Fruit fly (Drosophila melanogaster): ENCODE results near the gene Ir76a.
"Not testable (repeated sequence)": the region's sequence is repeated elsewhere in the genome, so short reads cannot be mapped to it uniquely, and the experiment has no call there.

The Ir76a gene

DNA sequence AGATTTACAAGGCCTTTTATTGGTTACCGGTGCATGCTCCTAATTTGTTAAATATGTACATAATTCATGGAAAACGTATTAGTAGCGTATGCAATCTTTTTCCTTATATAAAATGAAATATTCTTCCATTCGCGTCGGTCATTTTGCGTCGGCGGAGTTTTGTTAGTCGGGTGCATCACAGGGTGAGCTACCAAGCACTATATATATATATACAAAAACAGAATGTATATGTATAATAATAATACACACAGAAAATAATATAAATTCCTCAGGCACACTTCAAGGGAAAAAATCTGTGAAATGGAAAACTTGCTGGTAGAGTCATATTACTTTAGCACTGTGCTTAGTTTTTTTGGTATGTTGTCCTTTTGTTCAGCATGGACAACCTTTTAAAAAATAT is at the start of gene Ir76a:
Gene Ir76a, plus strand, starts transcription at position 301 of the 400 bp plus-strand sequence.
- TF ChIP-seq noc (tag; optimal IDR thresholded peaks at IDR 0.05): no peak

DNA sequence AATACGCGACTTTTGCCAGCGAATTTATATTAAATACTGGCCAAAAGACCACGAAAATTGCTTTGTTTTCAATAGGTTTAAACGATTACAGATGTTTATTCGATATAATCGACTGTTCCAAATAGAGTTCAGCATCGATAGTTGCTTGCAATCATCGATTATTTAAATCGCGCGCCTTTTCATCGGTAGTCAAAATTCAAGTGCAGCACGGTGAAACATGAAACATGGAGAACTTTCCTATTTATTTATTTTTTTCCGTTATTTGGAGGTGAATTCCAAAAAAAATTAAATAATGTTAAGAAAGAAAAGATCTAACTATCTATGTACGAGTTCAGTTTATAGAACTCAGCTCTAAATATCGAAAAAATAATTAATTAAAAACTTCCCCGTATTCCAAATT is 49.4 kb upstream of the Ir76a start, which contains the start of gene CG42638:
Gene CG42638, minus strand, starts transcription at position 101 of the 400 bp plus-strand sequence.
- TF ChIP-seq noc (tag; optimal IDR thresholded peaks at IDR 0.05): not testable (repeated sequence)

DNA sequence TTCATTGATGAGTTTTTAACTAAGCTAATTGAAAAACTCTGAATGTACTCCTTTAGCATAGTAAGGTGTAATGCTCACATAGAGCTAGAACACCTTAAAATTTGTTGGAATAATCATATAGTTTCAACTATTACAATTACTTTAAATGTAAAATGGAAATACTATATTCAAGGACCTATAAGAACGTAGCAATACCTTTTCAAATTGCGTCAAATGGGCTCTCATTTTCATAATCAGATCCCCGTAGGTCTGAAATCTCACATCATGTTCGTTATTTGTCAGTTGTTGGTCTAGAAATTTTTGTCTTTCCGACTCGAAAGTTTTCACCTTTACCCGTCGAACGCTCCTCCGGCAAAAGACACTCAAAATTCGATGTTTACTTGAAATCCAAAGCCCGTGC is 39.0 kb upstream of the Ir76a start, which contains the start of gene Vtld:
Gene Vtld, plus strand, starts transcription at position 301 of the 400 bp plus-strand sequence.
- not testable (repeated sequence) for TF ChIP-seq noc (tag; optimal IDR thresholded peaks at IDR 0.05)

DNA sequence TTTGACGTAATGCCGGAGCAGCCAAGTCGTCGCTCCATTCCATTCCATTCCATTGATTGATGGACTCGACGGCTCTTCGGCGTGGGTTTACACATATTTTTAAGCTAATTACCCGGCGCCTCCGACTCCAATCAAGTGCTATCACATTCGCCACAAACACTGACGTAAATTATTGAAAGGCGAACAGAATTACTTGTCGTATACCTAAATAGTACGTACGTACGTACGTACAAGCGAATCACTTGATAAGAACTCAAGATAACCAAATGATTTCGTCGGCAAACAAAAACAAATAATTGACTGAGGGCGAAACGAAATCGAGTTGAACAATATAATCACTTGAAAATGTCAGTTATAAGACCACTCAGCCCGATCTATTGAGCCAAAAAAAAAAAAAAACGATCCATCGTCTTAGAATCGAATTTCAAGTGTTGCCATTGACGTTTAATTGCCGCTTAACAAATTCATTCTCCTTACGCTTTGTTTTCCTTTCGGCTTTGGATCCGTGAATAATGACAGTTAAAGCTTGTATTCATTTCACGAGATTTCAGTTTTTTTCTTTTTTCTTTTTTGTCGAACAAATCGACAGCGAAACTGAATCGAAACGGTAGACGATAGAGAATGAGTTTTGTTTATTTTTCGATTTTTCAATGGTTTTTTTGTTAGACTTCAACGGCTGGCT is 21.7 kb upstream of the Ir76a start:
- peak; percentile 87 for TF ChIP-seq noc (tag; optimal IDR thresholded peaks at IDR 0.05)

DNA sequence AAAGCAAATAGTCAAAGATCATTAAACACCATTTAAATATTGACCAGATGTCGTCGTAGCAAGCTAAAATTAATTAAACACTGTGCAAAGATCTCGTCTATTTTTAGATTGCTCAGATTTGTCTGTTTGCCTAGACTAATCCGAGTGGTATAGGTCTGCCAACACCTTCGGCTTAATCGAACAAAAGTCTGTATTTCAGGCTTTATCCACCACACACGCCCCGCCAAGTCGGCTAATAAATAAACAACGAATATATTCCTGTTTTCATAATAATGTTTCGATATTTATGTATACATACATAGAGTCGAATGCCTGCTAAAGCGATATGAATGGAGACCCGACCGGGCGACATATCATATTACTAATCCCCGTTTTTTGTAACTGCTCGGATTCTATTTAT is 20.5 kb upstream of the Ir76a start:
- TF ChIP-seq noc (tag; optimal IDR thresholded peaks at IDR 0.05): no peak

DNA sequence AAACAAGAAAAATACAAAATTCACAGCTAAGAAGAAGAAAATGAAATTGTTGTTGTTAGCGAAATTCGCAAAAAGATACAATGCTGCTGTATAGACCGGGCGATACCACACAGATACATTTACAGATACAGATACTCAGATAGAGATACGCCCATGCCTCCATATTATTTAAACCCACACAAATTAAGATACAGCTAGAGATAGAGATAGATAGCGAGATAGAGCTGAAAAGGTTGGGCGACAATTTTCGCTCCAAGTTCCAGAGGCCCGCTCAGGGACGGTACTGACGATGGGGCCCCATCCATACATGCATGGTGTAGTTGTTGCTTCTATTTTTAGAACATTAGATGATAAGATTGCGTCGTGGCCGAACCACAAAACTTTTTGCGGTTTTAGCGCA is 11.4 kb upstream of the Ir76a start:
- peak; percentile 53 for TF ChIP-seq noc (tag; optimal IDR thresholded peaks at IDR 0.05)

DNA sequence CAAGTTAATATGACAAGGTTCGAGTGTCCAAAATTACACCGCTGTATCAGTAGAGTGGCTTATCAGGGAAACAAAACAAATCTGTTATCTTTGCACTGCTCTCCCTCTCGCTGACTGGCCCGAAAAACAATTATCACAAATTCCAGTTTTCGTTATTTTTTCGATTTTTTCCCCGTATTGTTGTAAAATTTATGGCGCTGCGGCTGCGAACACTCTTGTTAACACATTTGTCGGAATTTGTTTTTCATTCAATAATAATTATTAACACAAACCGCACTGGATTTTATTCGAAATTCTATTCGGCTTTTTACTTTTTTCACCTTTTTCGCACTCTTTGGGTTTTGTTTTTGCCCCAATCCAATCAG is 8.5 kb upstream of the Ir76a start:
- no peak for TF ChIP-seq noc (tag; optimal IDR thresholded peaks at IDR 0.05)

DNA sequence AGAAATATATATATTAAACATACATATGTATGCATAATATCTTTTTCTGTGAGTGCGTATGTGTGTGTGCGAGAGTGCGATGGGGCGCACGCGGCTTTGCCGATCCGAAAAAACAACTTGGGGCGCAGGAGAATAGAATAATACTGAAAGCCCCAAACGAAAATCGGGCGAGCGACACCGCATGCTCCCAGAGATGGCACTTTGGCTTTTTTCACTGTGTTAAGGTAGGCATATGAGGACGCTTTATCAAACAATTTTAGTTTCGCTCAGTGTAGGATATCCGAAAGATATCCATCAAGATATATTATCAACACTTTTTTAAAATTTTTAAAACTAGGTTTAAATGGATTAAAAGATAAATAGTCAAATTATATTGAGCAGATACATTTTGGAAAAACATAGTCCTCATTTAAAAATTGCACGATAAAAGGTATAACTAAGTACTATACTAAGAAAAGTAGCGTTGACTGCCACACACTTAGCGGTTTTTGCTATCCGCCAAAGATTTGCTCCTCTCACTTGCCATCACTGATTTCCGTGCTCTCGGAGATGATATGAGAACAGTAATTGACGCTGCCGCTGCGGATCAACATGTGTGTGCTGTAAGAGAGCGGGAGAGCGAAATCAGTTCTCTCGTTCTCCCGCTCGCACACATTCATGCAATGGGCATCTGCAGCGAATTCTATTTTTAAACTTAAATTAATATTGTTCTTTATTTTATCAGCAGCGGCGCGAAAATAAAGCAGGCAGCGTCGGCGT is 8.0 kb upstream of the Ir76a start:
- peak; percentile 75 for TF ChIP-seq noc (tag; optimal IDR thresholded peaks at IDR 0.05)

DNA sequence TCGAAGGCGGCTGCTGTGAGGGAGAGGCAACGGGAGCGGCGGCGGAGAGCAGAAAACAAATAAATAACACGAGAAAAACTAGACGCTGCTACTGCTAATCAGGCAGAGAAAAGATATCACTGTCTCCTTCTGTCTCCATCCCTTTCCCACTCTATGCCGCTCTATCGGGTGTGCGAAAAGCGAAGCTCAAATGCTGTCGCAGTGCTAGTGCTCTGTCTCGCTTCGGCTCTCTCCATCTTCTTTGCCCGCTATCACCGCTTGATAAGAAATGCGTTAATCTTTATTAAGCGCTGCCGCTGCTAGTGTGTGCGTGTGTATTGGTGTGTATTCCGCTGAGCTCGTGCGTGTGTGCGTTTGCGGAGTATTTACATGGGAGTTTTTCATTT is 7.4 kb upstream of the Ir76a start:
- TF ChIP-seq noc (tag; optimal IDR thresholded peaks at IDR 0.05): peak; percentile 45

DNA sequence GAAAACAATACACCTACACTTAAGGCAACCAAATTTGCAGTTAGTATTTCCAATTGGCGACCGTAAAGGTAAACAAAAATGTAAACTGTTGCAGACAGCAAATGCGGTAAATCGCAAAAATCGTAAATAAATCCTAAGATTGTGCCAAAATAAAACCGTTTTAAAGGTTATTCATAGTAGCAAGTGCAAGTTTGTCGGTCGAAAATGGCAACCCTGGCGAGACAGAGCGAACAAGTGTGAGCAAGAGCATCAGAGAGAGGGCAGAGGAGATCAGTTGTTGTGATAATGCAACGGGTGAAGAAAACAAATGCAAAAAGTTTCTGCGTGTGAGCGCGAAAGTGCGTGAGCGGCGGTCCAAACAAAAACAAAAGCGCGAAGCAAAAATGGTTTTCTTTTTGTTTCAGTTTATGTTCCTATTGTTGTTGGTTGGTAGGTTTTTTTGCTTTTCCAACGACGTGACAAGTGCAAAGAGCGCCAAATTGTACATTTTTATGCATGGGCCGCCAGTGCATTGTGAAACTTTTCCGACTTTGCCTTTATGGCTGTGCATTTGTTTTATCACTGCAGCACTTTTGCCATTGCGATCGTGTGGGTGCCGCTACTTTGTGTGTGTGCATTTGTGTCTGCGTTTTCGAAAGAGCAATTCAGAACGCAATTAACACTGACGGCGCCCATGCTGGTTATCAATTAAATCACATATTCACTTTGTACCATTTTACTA is 6.2 kb upstream of the Ir76a start:
- TF ChIP-seq noc (tag; optimal IDR thresholded peaks at IDR 0.05): no peak

DNA sequence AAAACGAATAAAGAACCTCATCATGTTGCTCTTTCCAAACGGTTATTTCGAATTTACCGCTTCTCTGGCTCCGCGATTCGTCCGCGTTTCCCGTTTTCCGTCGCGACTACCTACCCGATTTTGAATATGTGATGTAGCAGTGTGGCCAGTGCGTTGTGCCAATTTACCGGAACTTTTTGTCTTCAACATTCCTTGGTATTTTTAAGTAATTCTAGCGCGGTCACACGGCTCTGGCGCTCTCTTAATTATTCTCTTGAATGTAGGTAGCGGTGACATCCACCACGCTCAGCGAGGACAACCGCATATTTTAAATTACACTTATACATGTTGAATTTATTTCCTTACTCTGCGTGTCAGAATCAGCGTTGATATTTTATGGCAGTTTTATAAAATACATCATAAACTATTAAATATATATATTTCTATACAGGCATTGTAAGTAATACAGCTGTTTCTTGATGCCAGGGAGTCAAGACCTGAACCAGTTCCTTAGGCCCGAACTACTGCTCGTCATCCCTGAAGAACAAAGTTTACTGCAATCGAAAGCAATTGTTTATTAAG is 5.6 kb upstream of the Ir76a start, which contains the start of the genes CG42637, Gyc76C and SREBP:
Gene CG42637, minus strand, starts transcription at position 132 of the 561 bp plus-strand sequence.
Gene Gyc76C, minus strand, starts transcription at position 132 of the 561 bp plus-strand sequence.
Gene SREBP, plus strand, starts transcription at position 498 of the 561 bp plus-strand sequence.
- TF ChIP-seq noc (tag; optimal IDR thresholded peaks at IDR 0.05): no peak

DNA sequence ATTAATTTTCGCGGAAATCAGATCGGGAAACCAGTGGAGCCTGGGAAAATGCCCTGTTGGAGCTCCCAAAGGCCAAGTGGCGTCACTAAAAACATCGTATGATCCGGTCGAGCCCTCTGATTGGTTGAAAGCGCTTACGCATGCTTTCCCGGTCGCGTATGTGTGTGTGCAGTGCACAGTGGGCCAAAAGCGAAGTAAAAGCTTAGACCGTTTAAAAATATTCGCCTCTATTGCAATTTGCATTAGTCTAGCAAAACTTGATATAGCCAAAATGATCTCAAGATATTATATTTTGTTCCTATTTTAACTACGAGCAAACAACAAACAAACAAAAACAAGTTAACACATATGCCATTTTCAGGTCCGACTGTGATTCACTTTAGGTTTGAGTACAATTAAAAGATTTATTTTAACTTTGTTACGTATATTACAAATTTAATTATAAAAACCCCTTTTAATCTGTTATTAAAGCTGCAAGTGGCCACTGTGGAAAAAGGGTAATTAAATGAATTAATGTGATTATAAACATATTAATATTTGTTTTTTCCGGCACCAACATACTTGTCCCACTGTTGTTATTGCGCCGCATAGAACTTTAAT is 4.8 kb upstream of the Ir76a start:
- TF ChIP-seq noc (tag; optimal IDR thresholded peaks at IDR 0.05): peak; percentile 94

DNA sequence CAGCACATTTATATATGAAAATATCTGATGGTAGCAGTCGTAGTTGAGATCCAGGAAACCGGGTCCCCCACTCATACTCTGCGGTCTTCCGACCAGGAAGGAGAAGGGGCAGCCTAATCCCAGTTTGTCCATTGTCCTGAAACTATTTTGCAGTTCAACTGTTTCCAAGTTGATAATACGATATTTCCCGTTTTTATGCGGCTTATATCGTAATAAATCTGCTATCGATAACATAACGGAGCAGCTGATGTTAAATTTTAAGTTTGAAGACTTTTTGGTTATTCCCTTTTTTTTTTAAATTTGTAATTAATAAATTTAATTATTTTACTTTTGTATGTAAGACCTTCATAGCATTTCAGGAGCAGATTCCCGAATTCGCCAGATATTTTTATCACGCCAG is 2.0 kb downstream of the Ir76a start, which contains the start of gene CG14102:
Gene CG14102, minus strand, starts transcription at position 187 of the 400 bp plus-strand sequence.
- TF ChIP-seq noc (tag; optimal IDR thresholded peaks at IDR 0.05): no peak

DNA sequence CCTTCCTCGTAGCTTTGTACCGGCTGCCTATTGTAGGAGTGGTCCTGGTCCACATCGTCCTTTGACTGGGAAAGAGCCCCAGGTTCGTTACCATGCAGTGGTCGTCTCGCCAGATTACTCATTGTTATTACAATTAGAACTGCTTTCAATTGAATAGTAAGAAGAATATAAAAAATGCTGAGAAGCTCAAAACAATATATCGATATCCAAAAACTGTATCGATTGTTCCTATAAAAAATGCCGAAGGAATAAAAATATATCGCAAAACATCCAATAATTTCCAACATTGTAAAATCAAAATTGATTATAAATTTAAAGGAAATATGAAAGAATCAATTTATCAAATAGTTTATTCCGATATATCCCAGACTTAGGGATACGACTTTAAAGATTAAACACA is 5.8 kb downstream of the Ir76a start, which contains the start of the genes TORIP and Ccdc58:
Gene TORIP, minus strand, starts transcription at position 173 of the 400 bp plus-strand sequence.
Gene Ccdc58, plus strand, starts transcription at position 274 of the 400 bp plus-strand sequence.
- TF ChIP-seq noc (tag; optimal IDR thresholded peaks at IDR 0.05): no peak

DNA sequence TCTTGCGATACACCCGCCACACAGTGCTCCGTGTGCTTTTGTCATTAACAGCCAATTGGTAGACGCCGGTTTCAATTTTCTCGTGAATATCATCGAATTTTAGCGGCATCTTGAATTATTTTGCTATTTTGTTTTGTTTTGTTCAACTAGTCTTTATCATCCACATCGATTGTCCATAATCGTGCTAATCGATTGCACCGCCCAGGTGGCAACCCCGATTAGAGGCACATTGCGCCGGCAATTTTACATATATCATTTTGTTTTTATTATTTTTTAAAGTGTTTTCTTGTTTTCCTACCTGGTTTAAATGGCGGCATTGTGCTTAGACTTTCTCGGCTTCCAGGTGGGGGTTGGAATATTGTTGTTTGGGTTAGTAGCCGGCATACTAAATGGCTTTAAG is 6.8 kb downstream of the Ir76a start, which contains the start of gene CG34116:
Gene CG34116, minus strand, starts transcription at position 142 of the 400 bp plus-strand sequence.
- no peak for TF ChIP-seq noc (tag; optimal IDR thresholded peaks at IDR 0.05)
